Fruit fly (Drosophila melanogaster): ENCODE results near the gene CG32262.

The CG32262 gene

dm6 chr3L:3852842-3853241, 42.8 kb upstream of the CG32262 start (continued):
- TF ChIP-seq kah (GFP tag; optimal IDR thresholded peaks at IDR 0.05) (no peak), caup (GFP tag; optimal IDR thresholded peaks at IDR 0.05; ENCODE audit: severe bottlenecking) (no peak), Six4 (GFP tag; optimal IDR thresholded peaks at IDR 0.05) (no peak), ash1 (GFP tag; optimal IDR thresholded peaks at IDR 0.05) (no peak), Ets65A (GFP tag) (no peak), jigr1 (GFP tag; IDR thresholded peaks at IDR 0.05) (0 out of 3 replicates have a peak, but pooled peaks have one; percentile 36), Jarid2 (GFP tag; optimal IDR thresholded peaks at IDR 0.05) (no peak), CG6654 (GFP tag; optimal IDR thresholded peaks at IDR 0.05) (no peak), CG10267 (tag; optimal IDR thresholded peaks at IDR 0.05) (peak; percentile 22), CG4854 (GFP tag; optimal IDR thresholded peaks at IDR 0.05) (no peak), CG14050 (GFP tag; IDR thresholded peaks at IDR 0.05) (peak; percentile 47; the same call in 1 of the 3 replicates), E2f2 (GFP tag; IDR thresholded peaks at IDR 0.05) (no peak), HLH3B (GFP tag; IDR thresholded peaks at IDR 0.05) (peak; percentile 60), tap (tag; optimal IDR thresholded peaks at IDR 0.05) (no peak), bsh (GFP tag; optimal IDR thresholded peaks at IDR 0.05) (peak; percentile 42 to 85), salm (tag; optimal IDR thresholded peaks at IDR 0.05) (peak; percentile 41), CrebB (tag; optimal IDR thresholded peaks at IDR 0.05) (no peak), hb (GFP tag; IDR thresholded peaks at IDR 0.05; ENCODE audit: partially characterized antibody) (no peak), fru (optimal IDR thresholded peaks at IDR 0.05) (no peak), dan (GFP tag; IDR thresholded peaks at IDR 0.05) (no peak; the same call in 1 of the 2 replicates), Sry-β (GFP tag; optimal IDR thresholded peaks at IDR 0.05) (no peak), gem (tag; optimal IDR thresholded peaks at IDR 0.05) (peak; percentile 74), zfh1 (GFP tag; IDR thresholded peaks at IDR 0.05) (peak; percentile 80), Nf-YB (GFP tag; optimal IDR thresholded peaks at IDR 0.05) (peak; percentile 65), dpn (GFP tag; optimal IDR thresholded peaks at IDR 0.05) (peak in 1 of 2 experiments; percentile 62), Gsc (GFP tag; IDR thresholded peaks at IDR 0.05) (peak; percentile 42; the same call in 1 of the 2 replicates), ara (GFP tag; IDR thresholded peaks at IDR 0.05) (peak; percentile 70), bab2 (GFP tag; optimal IDR thresholded peaks at IDR 0.05) (no peak), D (optimal IDR thresholded peaks at IDR 0.05) (no peak), D (GFP tag; optimal IDR thresholded peaks at IDR 0.05) (peak; percentile 28), Neu2 (GFP tag; optimal IDR thresholded peaks at IDR 0.05; ENCODE audit: borderline replicate concordance) (no peak), pum (GFP tag; optimal IDR thresholded peaks at IDR 0.05) (peak; percentile 20), tio (GFP tag; optimal IDR thresholded peaks at IDR 0.05) (no peak), al (GFP tag; IDR thresholded peaks at IDR 0.05) (no peak), nmo (GFP tag; optimal IDR thresholded peaks at IDR 0.05) (peak; percentile 74), Hmr (GFP tag; optimal IDR thresholded peaks at IDR 0.05) (no peak), wor (GFP tag; IDR thresholded peaks at IDR 0.05) (peak; percentile 56), NfI (GFP tag; optimal IDR thresholded peaks at IDR 0.05) (peak; percentile 44), Dfd (GFP tag; optimal IDR thresholded peaks at IDR 0.05) (no peak), Ada2b (GFP tag; IDR thresholded peaks at IDR 0.05) (0 out of 2 replicates have a peak, but pooled peaks have one; percentile 23), Awh (GFP tag; IDR thresholded peaks at IDR 0.05) (peak; percentile 90), bigmax (GFP tag; optimal IDR thresholded peaks at IDR 0.05) (no peak), CG18262 (tag; optimal IDR thresholded peaks at IDR 0.05) (peak; percentile 55), NC2β (GFP tag; optimal IDR thresholded peaks at IDR 0.05) (peak; percentile 34), CG9437 (GFP tag; optimal IDR thresholded peaks at IDR 0.05) (peak; percentile 2), tup (GFP tag; optimal IDR thresholded peaks at IDR 0.05) (peak; percentile 42), pnt (GFP tag; optimal IDR thresholded peaks at IDR 0.05) (peak; percentile 42), pan (optimal IDR thresholded peaks at IDR 0.05) (no peak), pan (GFP tag; optimal IDR thresholded peaks at IDR 0.05 in 1 of 2, IDR thresholded peaks at IDR 0.05 in 1 of 2) (peak in 1 of 2 experiments; percentile 64), gfzf (GFP tag; optimal IDR thresholded peaks at IDR 0.05) (no peak), Stat92E (GFP tag; optimal IDR thresholded peaks at IDR 0.05) (no peak)
